Worm (Caenorhabditis elegans): ENCODE measurements around the gene T28A11.16.

T28A11.16 gene

DNA sequence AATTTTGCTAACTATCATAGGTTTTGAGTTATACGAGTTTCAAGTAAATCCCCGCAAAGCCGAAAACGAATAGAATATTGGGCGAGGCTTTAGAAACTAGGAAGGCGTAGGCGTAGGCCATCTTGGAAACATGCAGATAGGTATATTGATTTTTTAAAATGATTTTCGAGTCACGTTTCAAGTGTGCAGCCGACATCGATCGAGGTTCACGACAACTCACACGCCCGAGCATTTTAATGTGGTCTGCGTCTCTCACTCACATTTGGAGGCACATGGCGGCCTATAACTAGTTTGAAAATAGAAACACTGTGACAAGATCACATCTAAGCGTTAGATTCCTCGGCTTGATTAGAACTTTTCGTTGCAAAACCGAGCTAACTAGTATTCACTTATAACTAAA, 31.6 kb downstream of the T28A11.16 start, which contains the start of gene K08D9.2:
K08D9.2 (plus strand) TSS at position 301 of the 400 bp plus-strand sequence.
- no peak for TF ChIP-seq elt-1 (tag; optimal IDR thresholded peaks at IDR 0.05; ENCODE audit: borderline replicate concordance, insufficient read depth)

- TF ChIP-seq nhr-28 (tag; optimal IDR thresholded peaks at IDR 0.05) (no peak), flh-1 (GFP tag; optimal IDR thresholded peaks at IDR 0.05) (no peak), unc-39 (tag; optimal IDR thresholded peaks at IDR 0.05) (no peak), sem-2 (GFP tag; optimal IDR thresholded peaks at IDR 0.05) (no peak), lsy-2 (tag; optimal IDR thresholded peaks at IDR 0.05) (no peak), cnd-1 (tag; optimal IDR thresholded peaks at IDR 0.05) (no peak), ceh-43 (GFP tag; optimal IDR thresholded peaks at IDR 0.05) (no peak), ceh-83 (GFP tag; optimal IDR thresholded peaks at IDR 0.05) (no peak), mab-5 (tag; optimal IDR thresholded peaks at IDR 0.05) (no peak), nhr-237 (tag; optimal IDR thresholded peaks at IDR 0.05) (no peak), hlh-1 (tag; optimal IDR thresholded peaks at IDR 0.05) (no peak), nhr-2 (tag; optimal IDR thresholded peaks at IDR 0.05) (no peak), elt-1 (tag; optimal IDR thresholded peaks at IDR 0.05; ENCODE audit: borderline replicate concordance, insufficient read depth) (no peak)
Observed at ce11 chrV:3218604-3219003, 40.4 kb downstream of the T28A11.16 start.

DNA sequence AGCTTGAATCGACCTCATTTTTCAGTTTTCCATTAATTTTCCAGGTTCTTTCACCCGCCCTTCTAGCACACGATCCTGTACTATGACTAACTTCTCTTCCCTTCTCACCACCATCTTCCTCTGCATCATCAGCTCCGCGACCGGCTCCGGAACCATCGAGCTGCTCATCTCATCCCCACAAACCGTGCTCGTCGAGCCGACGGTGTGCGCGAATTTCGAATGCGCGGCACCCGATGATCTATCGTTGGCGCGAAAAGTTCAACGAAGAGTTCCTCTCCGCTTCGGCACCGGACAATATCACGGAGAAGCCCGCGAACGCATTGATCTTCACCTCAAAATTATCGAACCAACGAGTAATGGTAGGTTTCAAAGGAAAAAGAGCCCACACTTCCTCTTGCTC, 48.9 kb downstream of the T28A11.16 start, which contains the start of gene apx-1:
apx-1 (plus strand) TSS at position 50 of the 400 bp plus-strand sequence.
- TF ChIP-seq nhr-2 (tag; optimal IDR thresholded peaks at IDR 0.05): no peak
- no peak for TF ChIP-seq sem-2 (GFP tag; optimal IDR thresholded peaks at IDR 0.05)
- TF ChIP-seq pha-4 (tag; optimal IDR thresholded peaks at IDR 0.05): no peak
- no peak for TF ChIP-seq ham-2 (GFP tag; optimal IDR thresholded peaks at IDR 0.05)
- TF ChIP-seq ces-1 (GFP tag; optimal IDR thresholded peaks at IDR 0.05): no peak
- TF ChIP-seq lin-32 (GFP tag; optimal IDR thresholded peaks at IDR 0.05): no peak
- no peak for TF ChIP-seq blmp-1 (tag; optimal IDR thresholded peaks at IDR 0.05)
- TF ChIP-seq nhr-237 (tag; optimal IDR thresholded peaks at IDR 0.05): no peak
- no peak for TF ChIP-seq nhr-76 (tag; optimal IDR thresholded peaks at IDR 0.05)
- TF ChIP-seq nhr-28 (tag; optimal IDR thresholded peaks at IDR 0.05): no peak
- no peak for TF ChIP-seq flh-1 (GFP tag; optimal IDR thresholded peaks at IDR 0.05)
- TF ChIP-seq hlh-1 (tag; optimal IDR thresholded peaks at IDR 0.05): no peak
- no peak for TF ChIP-seq unc-62 (GFP tag; optimal IDR thresholded peaks at IDR 0.05)
- no peak for TF ChIP-seq ztf-11 (tag; optimal IDR thresholded peaks at IDR 0.05)
- TF ChIP-seq bed-3 (GFP tag; optimal IDR thresholded peaks at IDR 0.05): no peak
- no peak for TF ChIP-seq ceh-39 (tag; optimal IDR thresholded peaks at IDR 0.05)
- TF ChIP-seq unc-120 (tag; optimal IDR thresholded peaks at IDR 0.05; ENCODE audit: poor library complexity, severe bottlenecking): no peak
- no peak for TF ChIP-seq snpc-4 (tag; optimal IDR thresholded peaks at IDR 0.05)
- no peak for TF ChIP-seq tbx-8 (GFP tag; optimal IDR thresholded peaks at IDR 0.05)

ce11 chrV:3208940-3209339, 50.1 kb downstream of the T28A11.16 start:
- no peak for TF ChIP-seq zip-8 (tag; optimal IDR thresholded peaks at IDR 0.05)
- peak; percentile 51 for TF ChIP-seq hlh-1 (tag; optimal IDR thresholded peaks at IDR 0.05)
